Fruit fly (Drosophila melanogaster): ENCODE measurements around the gene Nepl11.

dm6 chr3R:4308708-4309107, 14.1 kb upstream of the Nepl11 start:
- TF ChIP-seq pan (optimal IDR thresholded peaks at IDR 0.05) (no peak), psq (optimal IDR thresholded peaks at IDR 0.05) (no peak)
